Worm (Caenorhabditis elegans) whole organism, late embryonic: ENCODE results near the gene msp-81.
"Not testable (repeated sequence)": the region's sequence is repeated elsewhere in the genome, so short reads cannot be mapped to it uniquely, and the experiment has no call there.

Experiments used
- ceh-18 ChIP-seq: sonication (generic microtip); optimal IDR thresholded peaks from 2 replicates; lab custom pipeline; 2016; ENCODE audit warnings: missing genetic modification characterization, missing compliant biosample characterization
- ceh-34 ChIP-seq: sonication (generic microtip); optimal IDR thresholded peaks from 2 replicates; lab custom pipeline; 2016; ENCODE audit warnings: mild to moderate bottlenecking, missing genetic modification characterization, missing compliant biosample characterization
- dve-1 ChIP-seq: sonication (generic microtip); optimal IDR thresholded peaks from 2 replicates; lab custom pipeline; 2017; ENCODE audit warnings: antibody characterized with exemption, mild to moderate bottlenecking, missing genetic modification characterization, missing compliant biosample characterization
- ets-4 ChIP-seq: sonication (generic microtip); optimal IDR thresholded peaks from 2 replicates; lab custom pipeline; 2016; ENCODE audit warnings: missing genetic modification characterization, missing compliant biosample characterization
- fkh-10 ChIP-seq: fragments of 150-350 bp; optimal IDR thresholded peaks from 2 replicates; lab custom pipeline; 2014; ENCODE audit warnings: missing biosample characterization, missing genetic modification reagents, missing genetic modification characterization
- fkh-6 ChIP-seq: sonication (generic microtip); optimal IDR thresholded peaks from 2 replicates; lab custom pipeline; 2016; ENCODE audit warnings: missing genetic modification characterization, missing compliant biosample characterization
- nhr-11 ChIP-seq: fragments of 150-350 bp; optimal IDR thresholded peaks from 2 replicates; lab custom pipeline; 2014; ENCODE audit warnings: missing biosample characterization, missing genetic modification characterization
- rnt-1 ChIP-seq: sonication (generic microtip); optimal IDR thresholded peaks from 2 replicates; lab custom pipeline; 2016; ENCODE audit warnings: missing genetic modification characterization, missing compliant biosample characterization
- syd-9 ChIP-seq: sonication (generic microtip); optimal IDR thresholded peaks from 2 replicates; lab custom pipeline; 2016; ENCODE audit warnings: mild to moderate bottlenecking, missing genetic modification characterization, moderate library complexity, missing compliant biosample characterization
- ttx-3 ChIP-seq: sonication (generic microtip); optimal IDR thresholded peaks from 2 replicates; lab custom pipeline; 2016; ENCODE audit warnings: missing genetic modification reagents, missing genetic modification characterization, missing compliant biosample characterization
- unc-55 ChIP-seq: sonication (generic microtip); optimal IDR thresholded peaks from 2 replicates; lab custom pipeline; 2017; ENCODE audit warnings: missing biosample characterization, missing genetic modification reagents, missing genetic modification characterization

DNA sequence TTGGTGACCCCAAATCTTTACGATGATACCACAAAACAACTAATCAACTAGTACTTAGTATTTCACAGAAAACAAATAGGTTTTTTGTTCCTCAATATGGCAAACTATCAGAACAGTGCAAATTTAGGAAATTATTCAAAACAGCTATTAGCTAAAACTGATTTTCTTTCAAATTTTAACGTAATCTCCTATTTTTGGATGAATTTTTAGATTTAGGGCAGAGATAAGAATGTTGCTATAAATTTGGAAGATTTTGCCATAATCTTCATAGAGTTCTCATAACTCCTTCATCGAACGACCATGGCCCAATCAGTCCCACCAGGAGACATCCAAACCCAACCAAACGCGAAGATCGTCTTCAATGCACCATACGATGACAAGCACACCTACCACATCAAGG lies 1.1 kb upstream of the msp-81 start, which contains the start of gene msp-10:
- TF ChIP-seq ceh-18 (tag; lab: Kevin White, UChicago); ttx-3; fkh-6 (tag; lab: Kevin White, UChicago); syd-9; nhr-11; unc-55 (GFP tag; lab: Kevin White, UChicago); ceh-34 (tag; lab: Kevin White, UChicago); ets-4 (tag; lab: Kevin White, UChicago); rnt-1; dve-1 (tag; lab: Kevin White, UChicago); fkh-10 (GFP tag; lab: Kevin White, UChicago): not testable (repeated sequence)
